Fruit fly (Drosophila melanogaster) whole organism, prepupa: ENCODE results near the gene CG33235.

Experiments
- Blimp-1 ChIP-seq: fragments of 200-800 bp; sonication (Bioruptor generic); optimal IDR thresholded peaks from 3 replicates; lab custom pipeline; 2017; ENCODE audit warnings: missing biosample characterization, missing genetic modification characterization, mild to moderate bottlenecking, moderate library complexity, missing genetic modification reagents
- CG10631 ChIP-seq: fragments of 200-800 bp; sonication (Bioruptor generic); optimal IDR thresholded peaks from 2 replicates; lab custom pipeline; 2016; ENCODE audit warnings: missing biosample characterization, missing genetic modification characterization
- CG10669 ChIP-seq: fragments of 200-800 bp; sonication (Bioruptor generic); optimal IDR thresholded peaks from 3 replicates; lab custom pipeline; 2018; ENCODE audit warnings: missing biosample characterization, mild to moderate bottlenecking, missing genetic modification characterization, moderate library complexity
- CG11294 ChIP-seq: fragments of 200-800 bp; sonication (Bioruptor generic); IDR thresholded peaks from 2 replicates; pipeline ENCODE4 v1.3.6; 2022; ENCODE audit warnings: missing biosample characterization, missing genetic modification characterization
- CG11762 ChIP-seq: fragments of 200-800 bp; sonication (Bioruptor generic); optimal IDR thresholded peaks from 3 replicates; lab custom pipeline; 2016; ENCODE audit warnings: missing biosample characterization, missing genetic modification characterization; ENCODE audit not compliant: insufficient read depth
- CG15336 ChIP-seq: fragments of 200-800 bp; sonication (Bioruptor generic); IDR thresholded peaks from 2 replicates; pipeline ENCODE4 v1.3.6; 2022; ENCODE audit warnings: missing biosample characterization, missing genetic modification characterization
- CG1621 ChIP-seq: fragments of 200-800 bp; sonication (Bioruptor generic); optimal IDR thresholded peaks from 3 replicates; lab custom pipeline; 2018; ENCODE audit warnings: missing biosample characterization, mild to moderate bottlenecking, missing genetic modification characterization
- CG16779 ChIP-seq: fragments of 200-800 bp; sonication (Bioruptor generic); optimal IDR thresholded peaks from 3 replicates; lab custom pipeline; 2017; ENCODE audit warnings: missing biosample characterization, mild to moderate bottlenecking, missing genetic modification characterization
- CG3032 ChIP-seq: fragments of 200-800 bp; optimal IDR thresholded peaks from 2 replicates; lab custom pipeline; 2019; ENCODE audit warnings: missing biosample characterization, mild to moderate bottlenecking, missing genetic modification characterization, moderate library complexity
- CG31627 ChIP-seq: fragments of 200-800 bp; sonication (Bioruptor generic); optimal IDR thresholded peaks from 3 replicates; lab custom pipeline; 2016; ENCODE audit warnings: missing biosample characterization, missing genetic modification characterization
- CG32006 ChIP-seq: fragments of 200-800 bp; sonication (Bioruptor generic); optimal IDR thresholded peaks from 3 replicates; lab custom pipeline; 2017; ENCODE audit warnings: missing biosample characterization, mild to moderate bottlenecking, missing genetic modification characterization
- CG3919 ChIP-seq: fragments of 200-800 bp; sonication (Bioruptor generic); optimal IDR thresholded peaks from 3 replicates; lab custom pipeline; 2016; ENCODE audit warnings: missing biosample characterization, missing genetic modification characterization
- CG4318 ChIP-seq: fragments of 200-800 bp; sonication (Bioruptor generic); optimal IDR thresholded peaks from 3 replicates; lab custom pipeline; 2017; ENCODE audit warnings: missing biosample characterization, mild to moderate bottlenecking, missing genetic modification characterization
- CG6276 ChIP-seq: fragments of 200-800 bp; sonication (Bioruptor generic); optimal IDR thresholded peaks from 2 replicates; lab custom pipeline; 2017; ENCODE audit warnings: missing biosample characterization, mild to moderate bottlenecking, missing genetic modification characterization
- CG6792 ChIP-seq: fragments of 200-800 bp; sonication (Bioruptor generic); optimal IDR thresholded peaks from 3 replicates; lab custom pipeline; 2016; ENCODE audit warnings: missing biosample characterization, missing genetic modification characterization
- CG6808 ChIP-seq: fragments of 200-800 bp; sonication (Bioruptor generic); optimal IDR thresholded peaks from 3 replicates; lab custom pipeline; 2017; ENCODE audit warnings: missing biosample characterization, missing genetic modification characterization, mild to moderate bottlenecking, moderate library complexity, missing genetic modification reagents
- CG6854 ChIP-seq: fragments of 200-800 bp; sonication (Bioruptor generic); optimal IDR thresholded peaks from 2 replicates; lab custom pipeline; 2017; ENCODE audit warnings: missing biosample characterization, mild to moderate bottlenecking, missing genetic modification characterization
- CG7368 ChIP-seq: fragments of 200-800 bp; sonication (Bioruptor generic); optimal IDR thresholded peaks from 3 replicates; lab custom pipeline; 2016; ENCODE audit warnings: missing biosample characterization, missing genetic modification characterization
- CG8119 ChIP-seq: fragments of 200-800 bp; sonication (Bioruptor generic); IDR thresholded peaks from 3 replicates; pipeline ENCODE4 v1.3.6; 2022; ENCODE audit warnings: missing biosample characterization, missing genetic modification characterization
- CG8319 ChIP-seq: fragments of 200-800 bp; sonication (Bioruptor generic); optimal IDR thresholded peaks from 3 replicates; lab custom pipeline; 2016; ENCODE audit warnings: missing biosample characterization, missing genetic modification characterization
- CG8632 ChIP-seq: fragments of 200-800 bp; sonication (Bioruptor generic); optimal IDR thresholded peaks from 3 replicates; lab custom pipeline; 2016; ENCODE audit warnings: missing biosample characterization, missing genetic modification characterization
- CG9139 ChIP-seq: fragments of 200-800 bp; sonication (Bioruptor generic); optimal IDR thresholded peaks from 3 replicates; lab custom pipeline; 2017; ENCODE audit warnings: missing biosample characterization, mild to moderate bottlenecking, missing genetic modification characterization
- Eip75B ChIP-seq: fragments of 200-800 bp; sonication (Bioruptor generic); optimal IDR thresholded peaks from 3 replicates; lab custom pipeline; 2016; ENCODE audit warnings: missing biosample characterization, missing genetic modification characterization
- Eip78C ChIP-seq: fragments of 200-800 bp; sonication (Bioruptor generic); peaks from one replicate; lab custom pipeline; 2016; ENCODE audit warnings: missing biosample characterization, missing genetic modification characterization
- Eip93F ChIP-seq: fragments of 200-800 bp; sonication (Bioruptor generic); optimal IDR thresholded peaks from 2 replicates; lab custom pipeline; 2016; ENCODE audit warnings: missing biosample characterization, mild to moderate bottlenecking, missing genetic modification characterization
- Ets21C ChIP-seq: fragments of 200-800 bp; sonication (Bioruptor generic); optimal IDR thresholded peaks from 3 replicates; lab custom pipeline; 2016; ENCODE audit warnings: missing biosample characterization, missing genetic modification characterization
- Gug ChIP-seq: fragments of 200-800 bp; sonication (Bioruptor generic); IDR thresholded peaks from 2 replicates; pipeline ENCODE4 v1.3.6; 2022; ENCODE audit warnings: missing biosample characterization, missing genetic modification characterization
- Hr38 ChIP-seq: sonication (Bioruptor generic); optimal IDR thresholded peaks from 2 replicates; lab custom pipeline; 2016; ENCODE audit warnings: missing biosample characterization, missing genetic modification characterization
- Hr39 ChIP-seq: fragments of 200-800 bp; sonication (Bioruptor generic); optimal IDR thresholded peaks from 2 replicates; lab custom pipeline; 2016; ENCODE audit warnings: missing biosample characterization, missing genetic modification characterization
- Hr4 ChIP-seq: fragments of 200-800 bp; sonication (Bioruptor generic); optimal IDR thresholded peaks from 3 replicates; lab custom pipeline; 2016; ENCODE audit warnings: missing biosample characterization, missing genetic modification characterization
- Lpt ChIP-seq: fragments of 200-800 bp; sonication (Bioruptor generic); optimal IDR thresholded peaks from 3 replicates; lab custom pipeline; 2016; ENCODE audit warnings: missing biosample characterization, missing genetic modification characterization
- Met ChIP-seq: fragments of 200-800 bp; sonication (Bioruptor generic); optimal IDR thresholded peaks from 3 replicates; lab custom pipeline; 2016; ENCODE audit warnings: missing biosample characterization, missing genetic modification characterization
- OdsH ChIP-seq: fragments of 200-800 bp; sonication (Bioruptor generic); optimal IDR thresholded peaks from 3 replicates; lab custom pipeline; 2016; ENCODE audit warnings: missing biosample characterization, missing genetic modification characterization
- Smox ChIP-seq: fragments of 200-800 bp; sonication (Bioruptor generic); optimal IDR thresholded peaks from 3 replicates; lab custom pipeline; 2016; ENCODE audit warnings: missing biosample characterization, missing genetic modification characterization
- Sox102F ChIP-seq: fragments of 200-800 bp; sonication (Bioruptor generic); optimal IDR thresholded peaks from 2 replicates; lab custom pipeline; 2016; ENCODE audit warnings: missing biosample characterization, mild to moderate bottlenecking, missing genetic modification characterization
- Sox15 ChIP-seq: fragments of 200-800 bp; sonication (Bioruptor generic); optimal IDR thresholded peaks from 3 replicates; lab custom pipeline; 2016; ENCODE audit warnings: missing biosample characterization, missing genetic modification characterization
- achi ChIP-seq: fragments of 200-800 bp; sonication (Bioruptor generic); optimal IDR thresholded peaks from 3 replicates; lab custom pipeline; 2016; ENCODE audit warnings: missing biosample characterization, missing genetic modification characterization
- cyc ChIP-seq: fragments of 200-800 bp; sonication (Bioruptor generic); optimal IDR thresholded peaks from 3 replicates; lab custom pipeline; 2016; ENCODE audit warnings: missing biosample characterization, missing genetic modification characterization
- dac ChIP-seq: fragments of 200-800 bp; sonication (Bioruptor generic); optimal IDR thresholded peaks from 2 replicates; lab custom pipeline; 2017; ENCODE audit warnings: missing biosample characterization, mild to moderate bottlenecking, missing genetic modification characterization
- dsx ChIP-seq: fragments of 200-800 bp; optimal IDR thresholded peaks from 3 replicates; lab custom pipeline; 2019; ENCODE audit warnings: missing biosample characterization, mild to moderate bottlenecking, missing genetic modification characterization, moderate library complexity; ENCODE audit not compliant: poor library complexity, severe bottlenecking
- eg ChIP-seq: fragments of 200-800 bp; sonication (Bioruptor generic); IDR thresholded peaks from 3 replicates; pipeline ENCODE4 v1.3.6; 2022; ENCODE audit warnings: missing biosample characterization, missing genetic modification characterization
- fd59A ChIP-seq: fragments of 200-800 bp; sonication (Bioruptor generic); optimal IDR thresholded peaks from 2 replicates; lab custom pipeline; 2017; ENCODE audit warnings: missing biosample characterization, mild to moderate bottlenecking, missing genetic modification characterization, missing genetic modification reagents
- fkh ChIP-seq: fragments of 200-800 bp; sonication (Bioruptor generic); optimal IDR thresholded peaks from 3 replicates; lab custom pipeline; 2017; ENCODE audit warnings: missing biosample characterization, mild to moderate bottlenecking, missing genetic modification characterization, moderate library complexity
- lz ChIP-seq: fragments of 200-800 bp; sonication (Bioruptor generic); optimal IDR thresholded peaks from 3 replicates; lab custom pipeline; 2016; ENCODE audit warnings: missing biosample characterization, missing genetic modification characterization
- net ChIP-seq: fragments of 200-800 bp; sonication (Bioruptor generic); optimal IDR thresholded peaks from 3 replicates; lab custom pipeline; 2016; ENCODE audit warnings: missing biosample characterization, missing genetic modification characterization
- pdm3 ChIP-seq: fragments of 200-800 bp; sonication (Bioruptor generic); optimal IDR thresholded peaks from 3 replicates; lab custom pipeline; 2016; ENCODE audit warnings: missing biosample characterization, missing genetic modification characterization
- salr ChIP-seq, 2 experiments: fragments of 200-800 bp; sonication (Bioruptor generic); optimal IDR thresholded peaks; 3 replicates each; lab custom pipeline; 2016 to 2018; ENCODE audit warnings: missing biosample characterization in 2 of 2, missing genetic modification characterization in 2 of 2, mild to moderate bottlenecking in 1 of 2
- spab ChIP-seq: fragments of 200-800 bp; sonication (Bioruptor generic); optimal IDR thresholded peaks from 2 replicates; lab custom pipeline; 2017; ENCODE audit warnings: missing biosample characterization, mild to moderate bottlenecking, missing genetic modification characterization, missing genetic modification reagents
- ss ChIP-seq, 2 experiments: fragments of 200-800 bp; sonication (Bioruptor generic); optimal IDR thresholded peaks; 2 replicates in 1 of 2; 3 replicates in 1 of 2; lab custom pipeline; 2017 to 2018; ENCODE audit warnings: mild to moderate bottlenecking in 2 of 2, missing biosample characterization in 2 of 2, missing genetic modification characterization in 2 of 2, moderate library complexity in 1 of 2
- svp ChIP-seq: fragments of 200-800 bp; sonication (Bioruptor generic); peaks from one replicate; lab custom pipeline; 2016; ENCODE audit warnings: missing biosample characterization, missing genetic modification characterization
- topi ChIP-seq: fragments of 200-800 bp; sonication (Bioruptor generic); optimal IDR thresholded peaks from 3 replicates; lab custom pipeline; 2016; ENCODE audit warnings: missing biosample characterization, missing genetic modification characterization
- vri ChIP-seq: fragments of 200-800 bp; sonication (Bioruptor generic); optimal IDR thresholded peaks from 3 replicates; lab custom pipeline; 2016; ENCODE audit warnings: missing biosample characterization, mild to moderate bottlenecking, missing genetic modification characterization

CG33235 gene

dm6 chrX:11501221-11501961 lies 10.0 kb upstream of the CG33235 start:
- TF ChIP-seq CG31627 (GFP tag; lab: Kevin White, UChicago) (no peak), net (no peak), Hr38 (GFP tag; lab: Kevin White, UChicago) (no peak), CG6808 (GFP tag; lab: Kevin White, UChicago) (no peak), CG6854 (GFP tag; lab: Kevin White, UChicago) (no peak), CG9139 (no peak), svp (GFP tag; lab: Kevin White, UChicago) (peak; percentile 71), CG11762 (GFP tag; lab: Kevin White, UChicago) (no peak), CG4318 (GFP tag; lab: Kevin White, UChicago) (no peak), salr (GFP tag; optimal IDR thresholded peaks at IDR 0.05; lab: Kevin White, UChicago) (no peak), Sox15 (GFP tag; lab: Kevin White, UChicago) (no peak), Lpt (GFP tag; lab: Kevin White, UChicago) (no peak), eg (GFP tag; lab: Robert Waterston, UW) (no peak), Hr39 (GFP tag; lab: Kevin White, UChicago) (no peak), dsx (GFP tag; lab: Kevin White, UChicago) (no peak), CG3919 (no peak), CG6276 (GFP tag; lab: Kevin White, UChicago) (no peak), Eip93F (GFP tag; lab: Kevin White, UChicago) (no peak), ss (GFP tag; optimal IDR thresholded peaks at IDR 0.05; lab: Kevin White, UChicago) (no peak), CG7368 (GFP tag; lab: Kevin White, UChicago) (no peak), CG1621 (tag; lab: Kevin White, UChicago) (no peak), Eip78C (GFP tag; lab: Kevin White, UChicago) (peak; percentile 74), topi (GFP tag; lab: Kevin White, UChicago) (no peak), lz (GFP tag; lab: Kevin White, UChicago) (no peak), OdsH (GFP tag; lab: Kevin White, UChicago) (no peak), Eip75B (GFP tag; lab: Kevin White, UChicago) (no peak), CG15336 (GFP tag; lab: Robert Waterston, UW) (no peak), vri (peak; percentile 49), Ets21C (GFP tag; lab: Kevin White, UChicago) (no peak), fkh (peak; percentile 42), CG8632 (no peak), CG11294 (GFP tag; lab: Robert Waterston, UW) (no peak), Blimp-1 (GFP tag; lab: Kevin White, UChicago) (no peak), CG16779 (no peak), CG32006 (GFP tag; lab: Kevin White, UChicago) (no peak), Gug (GFP tag; lab: Robert Waterston, UW) (no peak), fd59A (GFP tag; lab: Kevin White, UChicago) (no peak), CG8319 (GFP tag; lab: Kevin White, UChicago) (no peak), cyc (no peak), CG3032 (no peak), achi (GFP tag; lab: Kevin White, UChicago) (no peak), CG10669 (no peak), Sox102F (peak; percentile 14), pdm3 (GFP tag; lab: Kevin White, UChicago) (peak; percentile 2), spab (GFP tag; lab: Kevin White, UChicago) (no peak), Met (GFP tag; lab: Kevin White, UChicago) (peak; percentile 37), CG8119 (no peak), dac (GFP tag; lab: Kevin White, UChicago) (no peak), CG10631 (GFP tag; lab: Kevin White, UChicago) (no peak), Hr4 (GFP tag; lab: Kevin White, UChicago) (no peak), CG6792 (no peak), Smox (GFP tag; lab: Kevin White, UChicago) (peak; percentile 18)
